Worm (Caenorhabditis elegans) whole organism, mixed stage, embryonic: ENCODE results near the gene wbp-2.

Experiments used
- blmp-1 ChIP-seq: fragments of 150-350 bp; optimal IDR thresholded peaks from 2 replicates; lab custom pipeline; 2014; ENCODE audit warnings: missing biosample characterization, missing genetic modification characterization
- ceh-39 ChIP-seq: fragments of 150-350 bp; optimal IDR thresholded peaks from 2 replicates; lab custom pipeline; 2014; ENCODE audit warnings: missing biosample characterization, missing genetic modification characterization
- ceh-43 ChIP-seq: fragments of 200-800 bp; sonication (Bioruptor generic); optimal IDR thresholded peaks from 2 replicates; lab custom pipeline; 2018; ENCODE audit warnings: mild to moderate bottlenecking, missing genetic modification characterization, moderate library complexity, missing compliant biosample characterization
- elt-1 ChIP-seq: sonication (generic microtip); optimal IDR thresholded peaks from 2 replicates; lab custom pipeline; 2017; ENCODE audit warnings: missing genetic modification characterization, mild to moderate bottlenecking, missing compliant biosample characterization, antibody characterized with exemption, moderate library complexity, borderline replicate concordance; ENCODE audit not compliant: insufficient read depth
- ham-2 ChIP-seq: fragments of 200-800 bp; sonication (Bioruptor generic); optimal IDR thresholded peaks from 2 replicates; lab custom pipeline; 2018; ENCODE audit warnings: mild to moderate bottlenecking, missing genetic modification characterization, missing compliant biosample characterization
- lin-13 ChIP-seq: fragments of 150-350 bp; optimal IDR thresholded peaks from 2 replicates; lab custom pipeline; 2014; ENCODE audit warnings: missing biosample characterization, missing genetic modification characterization
- mep-1 ChIP-seq: fragments of 150-350 bp; optimal IDR thresholded peaks from 2 replicates; lab custom pipeline; 2017; ENCODE audit warnings: missing biosample characterization, missing genetic modification reagents, missing genetic modification characterization, inconsistent platforms
- nhr-237 ChIP-seq: fragments of 150-350 bp; optimal IDR thresholded peaks from 2 replicates; lab custom pipeline; 2014; ENCODE audit warnings: missing biosample characterization, missing genetic modification characterization
- unc-39 ChIP-seq: fragments of 150-350 bp; optimal IDR thresholded peaks from 2 replicates; lab custom pipeline; 2014; ENCODE audit warnings: missing biosample characterization, missing genetic modification characterization
- unc-62 ChIP-seq: fragments of 150-350 bp; optimal IDR thresholded peaks from 2 replicates; lab custom pipeline; 2014; ENCODE audit warnings: missing biosample characterization, missing genetic modification reagents, missing genetic modification characterization
- ztf-11 ChIP-seq: fragments of 150-350 bp; optimal IDR thresholded peaks from 2 replicates; lab custom pipeline; 2014; ENCODE audit warnings: missing biosample characterization, missing genetic modification characterization

- no peak for TF ChIP-seq lin-13 (tag; lab: Kevin White, UChicago)
- TF ChIP-seq blmp-1 (tag; lab: Kevin White, UChicago): no peak
- TF ChIP-seq elt-1 (tag; lab: Kevin White, UChicago): no peak
- TF ChIP-seq ztf-11 (tag; lab: Kevin White, UChicago): no peak
- no peak for TF ChIP-seq ceh-43 (GFP tag; lab: Kevin White, UChicago)
- no peak for TF ChIP-seq nhr-237 (tag; lab: Kevin White, UChicago)
- TF ChIP-seq unc-62 (GFP tag; lab: Kevin White, UChicago): no peak
- TF ChIP-seq ham-2 (GFP tag; lab: Kevin White, UChicago): no peak
- no peak for TF ChIP-seq mep-1 (tag; lab: Kevin White, UChicago)
- no peak for TF ChIP-seq ceh-39 (tag; lab: Kevin White, UChicago)
- TF ChIP-seq unc-39: no peak
Measured at ce11 chrII:9358230-9358629, 28.7 kb downstream of the wbp-2 start, which contains the start of gene mel-11.
